Worm (Caenorhabditis elegans): Measurements from ENCODE around the gene unc-83.

DNA sequence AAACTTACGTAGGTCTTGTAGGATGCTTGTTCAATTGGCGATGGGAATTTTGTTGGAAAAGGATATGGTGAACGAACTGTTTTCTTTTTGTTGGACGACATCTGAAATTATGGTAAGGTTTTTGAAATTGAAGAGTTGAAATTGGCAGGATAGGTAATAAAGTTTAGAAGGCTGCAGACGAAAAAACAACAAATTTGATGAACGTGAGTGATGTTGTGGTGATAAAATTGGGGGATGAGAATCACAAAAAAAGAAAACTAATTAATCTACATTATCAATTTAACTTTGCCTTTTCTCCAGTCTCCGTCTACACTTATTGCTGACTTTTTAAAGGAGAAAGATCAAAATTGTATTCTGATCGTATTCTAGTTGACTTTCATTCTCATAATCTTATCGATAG lies 29.0 kb downstream of the unc-83 start, which contains the start of gene cpt-6:
- no peak for TF ChIP-seq ama-1 (optimal IDR thresholded peaks at IDR 0.05)
- no peak for TF ChIP-seq daf-12 (tag; optimal IDR thresholded peaks at IDR 0.05)
- no peak for TF ChIP-seq unc-62 (GFP tag; optimal IDR thresholded peaks at IDR 0.05)
- no peak for TF ChIP-seq jun-1 (tag; optimal IDR thresholded peaks at IDR 0.05)
